Worm (Caenorhabditis elegans) whole organism, early embryonic: ENCODE data around the gene C06C6.7.

ENCODE experiments used
- B0310.2 ChIP-seq: sonication (generic microtip); optimal IDR thresholded peaks from 2 replicates; lab custom pipeline; 2016; ENCODE audit warnings: mild to moderate bottlenecking, missing genetic modification characterization, missing compliant biosample characterization
- ama-1 ChIP-seq: fragments of 150-350 bp; optimal IDR thresholded peaks from 2 replicates; lab custom pipeline; 2014
- ceh-36 ChIP-seq: sonication (generic microtip); optimal IDR thresholded peaks from 2 replicates; lab custom pipeline; 2016; ENCODE audit warnings: missing genetic modification characterization, inconsistent platforms, missing compliant biosample characterization
- ets-7 ChIP-seq: sonication (generic microtip); optimal IDR thresholded peaks from 2 replicates; lab custom pipeline; 2016; ENCODE audit warnings: missing genotype, missing genetic modification characterization, missing compliant biosample characterization
- flt-1 ChIP-seq: fragments of 200-800 bp; sonication (Bioruptor generic); IDR thresholded peaks from 2 replicates; pipeline ENCODE4 v1.3.6; 2022; ENCODE audit warnings: missing genetic modification characterization, missing compliant biosample characterization
- hmg-4 ChIP-seq: fragments of 200-800 bp; sonication (Bioruptor generic); optimal IDR thresholded peaks from 2 replicates; lab custom pipeline; 2018; ENCODE audit warnings: mild to moderate bottlenecking, missing genetic modification characterization, missing compliant biosample characterization
- pes-1 ChIP-seq: fragments of 200-800 bp; sonication (Bioruptor generic); IDR thresholded peaks from 2 replicates; pipeline ENCODE4 v1.3.6; 2022; ENCODE audit warnings: missing genetic modification reagents, missing genetic modification characterization, missing compliant biosample characterization
- scrt-1 ChIP-seq: fragments of 200-800 bp; sonication (Bioruptor generic); IDR thresholded peaks from 2 replicates; pipeline ENCODE4 v1.3.6; 2022; ENCODE audit warnings: missing genetic modification characterization, missing compliant biosample characterization
- tbx-37 ChIP-seq: fragments of 200-800 bp; sonication (Bioruptor generic); conservative IDR thresholded peaks from 2 replicates; pipeline ENCODE4 v1.3.6; 2022; ENCODE audit warnings: missing genetic modification reagents, missing genetic modification characterization, missing compliant biosample characterization
- tra-4 ChIP-seq: sonication (generic microtip); optimal IDR thresholded peaks from 2 replicates; lab custom pipeline; 2017; ENCODE audit warnings: missing genetic modification characterization, missing compliant biosample characterization

DNA sequence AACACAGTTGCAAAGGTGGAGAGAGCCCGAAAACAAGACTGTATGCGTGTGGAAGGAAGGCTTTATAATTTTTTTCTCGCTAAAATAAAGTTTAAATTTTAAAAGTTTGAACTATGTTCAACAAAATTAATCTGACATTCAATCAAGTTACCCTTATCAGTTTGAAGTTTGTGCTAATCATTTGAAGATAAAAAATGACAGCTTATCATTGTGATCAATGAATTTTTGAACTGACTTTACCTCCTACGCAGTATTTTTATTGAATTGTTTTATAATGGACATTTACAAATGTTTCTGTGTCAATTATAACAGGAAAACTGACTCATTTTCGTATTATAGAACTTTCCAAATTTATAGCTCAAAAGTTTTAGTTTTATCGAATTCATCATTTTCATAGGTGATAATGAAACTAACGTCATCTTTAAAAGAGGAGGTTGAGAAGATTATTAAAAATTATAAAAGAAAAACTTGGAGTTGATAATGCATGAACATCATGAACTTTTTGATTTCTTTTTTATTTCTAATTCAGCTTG lies 13.7 kb upstream of the C06C6.7 start, which contains the start of gene oac-20:
- TF ChIP-seq tra-4 (tag; lab: Kevin White, UChicago): no peak
- TF ChIP-seq ama-1 (lab: Kevin White, UChicago): no peak
- no peak for TF ChIP-seq hmg-4
- no peak for TF ChIP-seq pes-1 (GFP tag; lab: Robert Waterston, UW)
- no peak for TF ChIP-seq B0310.2 (tag; lab: Kevin White, UChicago)
- no peak for TF ChIP-seq scrt-1
- no peak for TF ChIP-seq ets-7 (tag; lab: Kevin White, UChicago)
- no peak for TF ChIP-seq flt-1 (GFP tag; lab: Robert Waterston, UW)
- TF ChIP-seq tbx-37 (GFP tag; lab: Robert Waterston, UW): no peak
- no peak for TF ChIP-seq ceh-36
